Worm (Caenorhabditis elegans): Measurements from ENCODE around the gene mca-3.

- TF ChIP-seq xnd-1 (tag; optimal IDR thresholded peaks at IDR 0.05) (no peak), ZK185.1 (tag; optimal IDR thresholded peaks at IDR 0.05; ENCODE audit: poor library complexity, severe bottlenecking) (no peak), sptf-2 (GFP tag; optimal IDR thresholded peaks at IDR 0.05) (no peak), bed-2 (GFP tag; IDR thresholded peaks at IDR 0.05) (no peak), nfya-2 (GFP tag; IDR thresholded peaks at IDR 0.05) (no peak), unc-62 (GFP tag; optimal IDR thresholded peaks at IDR 0.05) (no peak)
Measured at ce11 chrIV:3071997-3072396, 61.0 kb downstream of the mca-3 start, which contains the start of gene Y67D8C.2.
